Worm (Caenorhabditis elegans) whole organism, midembryonic: ENCODE data around the gene R07B1.6.

Experiments used
- T22C8.4 ChIP-seq: fragments of 200-800 bp; sonication (Bioruptor generic); IDR thresholded peaks from 2 replicates; pipeline ENCODE4 v1.3.6; 2022; ENCODE audit warnings: missing genetic modification characterization, missing compliant biosample characterization
- cog-1 ChIP-seq: sonication (generic microtip); optimal IDR thresholded peaks from 2 replicates; lab custom pipeline; 2016; ENCODE audit warnings: missing genetic modification characterization, missing compliant biosample characterization
- flt-1 ChIP-seq: fragments of 200-800 bp; sonication (Bioruptor generic); IDR thresholded peaks from 2 replicates; pipeline ENCODE4 v1.3.6; 2022; ENCODE audit warnings: missing genetic modification characterization, missing compliant biosample characterization
- klf-2 ChIP-seq: fragments of 200-800 bp; sonication (Bioruptor generic); conservative IDR thresholded peaks from 2 replicates; pipeline ENCODE4 v1.3.6; 2022; ENCODE audit warnings: missing genetic modification reagents, missing genetic modification characterization, missing compliant biosample characterization
- med-1 ChIP-seq: sonication (generic microtip); optimal IDR thresholded peaks from 2 replicates; lab custom pipeline; 2017; ENCODE audit warnings: missing genetic modification characterization, mild to moderate bottlenecking, missing compliant biosample characterization, antibody characterized with exemption, missing genetic modification reagents; ENCODE audit not compliant: insufficient read depth
- ref-1 ChIP-seq: fragments of 200-800 bp; sonication (Bioruptor generic); conservative IDR thresholded peaks from 2 replicates; pipeline ENCODE4 v1.3.6; 2022; ENCODE audit warnings: missing genetic modification reagents, missing genetic modification characterization, missing compliant biosample characterization
- tab-1 ChIP-seq: fragments of 200-800 bp; sonication (Bioruptor generic); IDR thresholded peaks from 2 replicates; pipeline ENCODE4 v1.3.6; 2022; ENCODE audit warnings: missing genetic modification characterization, missing compliant biosample characterization
- ztf-23 ChIP-seq: fragments of 200-800 bp; sonication (Bioruptor generic); IDR thresholded peaks from 2 replicates; pipeline ENCODE4 v1.3.6; 2022; ENCODE audit warnings: missing genetic modification reagents, missing genetic modification characterization, missing compliant biosample characterization
- ztf-29 ChIP-seq: fragments of 200-800 bp; sonication (Bioruptor generic); IDR thresholded peaks from 2 replicates; pipeline ENCODE4 v1.3.6; 2022; ENCODE audit warnings: missing genetic modification reagents, missing genetic modification characterization, missing compliant biosample characterization

Gene R07B1.6

DNA sequence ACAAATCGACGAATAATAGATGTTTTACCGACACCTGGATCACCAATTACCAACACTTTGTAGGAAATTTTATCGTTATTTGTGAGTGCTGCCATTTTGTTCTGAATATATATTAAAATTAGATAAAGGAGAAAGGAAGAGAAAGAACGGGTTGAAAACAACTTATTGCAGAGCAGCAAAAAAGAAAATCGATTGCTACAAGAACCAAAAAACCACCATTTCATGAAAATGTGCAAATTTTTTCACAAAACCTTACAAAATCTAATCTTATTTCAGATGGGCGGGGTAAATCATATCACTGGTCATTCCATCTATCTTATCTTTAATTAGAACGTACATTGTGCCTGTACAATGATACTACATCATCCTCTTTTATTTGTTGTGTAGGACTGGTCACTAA lies 15.7 kb downstream of the R07B1.6 start, which contains the start of gene glo-1:
Gene glo-1, minus strand, starts transcription at position 101 of the 400 bp plus-strand sequence.
- TF ChIP-seq flt-1 (no peak), med-1 (no peak), tab-1 (no peak), cog-1 (no peak), klf-2 (GFP tag; lab: Robert Waterston, UW) (no peak), ref-1 (GFP tag; lab: Robert Waterston, UW) (no peak), ztf-29 (no peak), ztf-23 (GFP tag; lab: Robert Waterston, UW) (no peak), T22C8.4 (GFP tag; lab: Robert Waterston, UW) (no peak)

DNA sequence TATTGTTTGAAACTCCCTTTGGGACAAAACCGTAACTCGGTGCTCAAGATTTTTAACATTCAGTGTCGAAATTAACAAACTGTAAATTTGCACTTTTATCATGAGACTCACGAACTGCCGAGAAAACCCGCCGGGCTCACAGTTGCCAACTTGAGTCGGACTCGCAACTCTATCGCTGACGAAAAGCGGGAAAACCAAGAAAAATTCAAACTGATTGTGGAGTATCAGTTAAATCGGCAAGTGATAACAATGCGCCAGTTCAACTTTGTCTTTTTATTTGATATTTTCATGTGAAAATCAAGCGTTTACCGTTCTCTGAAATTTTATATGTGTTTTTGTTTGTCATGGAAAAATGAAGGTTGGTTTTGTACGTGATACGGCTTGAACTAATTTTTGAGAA lies 16.1 kb downstream of the R07B1.6 start:
- TF ChIP-seq med-1 = no peak
- no peak for TF ChIP-seq flt-1
- no peak for TF ChIP-seq ztf-29
- no peak for TF ChIP-seq tab-1
- TF ChIP-seq ztf-23 (GFP tag; lab: Robert Waterston, UW) = no peak
- TF ChIP-seq cog-1 = no peak
- TF ChIP-seq T22C8.4 (GFP tag; lab: Robert Waterston, UW) = no peak
- no peak for TF ChIP-seq ref-1 (GFP tag; lab: Robert Waterston, UW)
- no peak for TF ChIP-seq klf-2 (GFP tag; lab: Robert Waterston, UW)

DNA sequence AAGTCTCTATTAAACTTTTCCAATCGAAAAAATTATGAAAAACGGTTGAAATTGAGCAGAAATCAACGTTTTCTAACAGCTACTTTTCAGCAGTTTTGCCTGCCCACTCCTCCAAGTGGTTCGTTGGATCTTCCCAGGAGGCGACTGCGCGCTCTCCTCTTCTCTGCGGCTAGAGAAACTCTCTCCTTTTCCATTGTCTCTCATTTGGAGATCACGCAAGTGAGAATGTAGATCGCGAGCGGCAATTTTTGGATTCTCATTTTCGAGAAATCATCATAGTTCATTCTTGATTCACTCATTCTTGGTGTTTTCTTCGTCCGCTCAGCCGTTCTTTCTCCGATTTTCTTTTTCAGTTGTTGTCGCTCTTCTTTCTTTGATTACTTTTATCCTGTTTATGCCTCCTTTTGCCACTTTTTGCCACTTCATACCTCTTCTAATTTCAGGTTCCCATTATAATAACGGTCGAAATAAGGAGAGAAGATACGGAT lies 17.4 kb downstream of the R07B1.6 start, which contains the start of gene mrp-4:
Gene mrp-4, plus strand, starts transcription at position 438 of the 488 bp plus-strand sequence.
- no peak for TF ChIP-seq klf-2 (GFP tag; lab: Robert Waterston, UW)
- no peak for TF ChIP-seq T22C8.4 (GFP tag; lab: Robert Waterston, UW)
- TF ChIP-seq flt-1 = no peak
- no peak for TF ChIP-seq ztf-23 (GFP tag; lab: Robert Waterston, UW)
- no peak for TF ChIP-seq ref-1 (GFP tag; lab: Robert Waterston, UW)
- no peak for TF ChIP-seq cog-1
- TF ChIP-seq ztf-29 = no peak
- TF ChIP-seq tab-1 = no peak
- TF ChIP-seq med-1 = no peak

DNA sequence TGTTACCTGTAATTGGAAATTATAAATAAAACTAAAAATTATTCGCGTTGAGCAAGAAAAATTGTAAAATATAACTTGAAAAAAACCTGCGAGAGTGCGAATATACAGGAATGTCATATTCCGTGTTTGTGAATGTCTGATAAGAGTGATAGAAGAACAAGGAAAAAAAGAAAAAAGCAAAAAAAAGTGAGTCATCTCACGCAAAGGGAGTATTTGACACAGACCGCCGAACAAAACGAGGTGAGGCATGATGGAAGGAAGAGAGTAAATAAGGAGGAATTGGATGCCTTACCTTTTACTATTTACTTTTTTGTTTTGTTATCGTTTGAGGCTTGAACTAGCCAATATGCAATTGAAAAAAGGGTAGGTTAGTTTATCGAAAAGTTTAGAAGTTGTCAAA lies 25.9 kb downstream of the R07B1.6 start, which contains the start of gene F21G4.1:
Gene F21G4.1, minus strand, starts transcription at position 6 of the 400 bp plus-strand sequence.
- no peak for TF ChIP-seq cog-1
- no peak for TF ChIP-seq flt-1
- no peak for TF ChIP-seq klf-2 (GFP tag; lab: Robert Waterston, UW)

DNA sequence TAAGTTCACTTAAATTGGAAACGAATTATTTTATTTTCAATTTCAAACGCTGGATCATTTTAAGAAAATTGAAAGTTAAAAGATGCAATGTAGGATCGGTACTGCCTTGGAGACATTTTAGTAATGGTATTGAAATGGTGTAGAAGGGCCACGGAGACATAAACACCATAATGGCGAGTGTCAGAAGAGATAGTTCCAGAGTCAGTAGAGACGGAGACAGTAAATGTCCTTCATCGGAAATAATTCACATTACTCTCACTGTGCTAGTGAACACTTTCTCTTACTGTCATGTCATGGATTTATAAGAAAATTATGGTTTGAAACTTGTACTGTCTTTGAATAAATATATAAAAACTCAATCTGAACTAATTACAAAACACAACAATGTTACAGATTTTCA lies 26.6 kb downstream of the R07B1.6 start:
- TF ChIP-seq tab-1 (no peak), flt-1 (no peak), klf-2 (GFP tag; lab: Robert Waterston, UW) (no peak), ztf-29 (no peak), cog-1 (no peak), ztf-23 (GFP tag; lab: Robert Waterston, UW) (no peak), T22C8.4 (GFP tag; lab: Robert Waterston, UW) (no peak), ref-1 (GFP tag; lab: Robert Waterston, UW) (no peak), med-1 (no peak)

DNA sequence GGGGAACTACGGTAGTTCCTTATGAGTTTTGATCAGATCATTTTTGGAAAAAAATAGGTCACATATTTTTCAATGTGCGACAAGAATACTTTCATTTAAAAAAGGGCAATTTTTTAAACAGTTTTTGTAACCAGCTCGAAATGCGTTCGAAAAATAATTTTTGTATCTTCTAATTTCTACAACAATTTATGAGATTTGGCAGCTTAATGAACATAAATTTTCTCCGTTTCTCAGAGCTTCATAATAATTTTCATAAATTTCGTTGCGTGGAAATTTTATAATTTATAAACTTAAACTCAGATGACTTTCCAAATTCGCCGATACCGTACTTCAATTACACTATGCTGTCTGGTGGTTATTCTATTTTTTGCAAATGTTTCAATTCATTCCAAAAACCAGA lies 28.4 kb downstream of the R07B1.6 start, which contains the start of gene F21G4.3:
Gene F21G4.3, plus strand, starts transcription at position 301 of the 400 bp plus-strand sequence.
- no peak for TF ChIP-seq ref-1 (GFP tag; lab: Robert Waterston, UW)
- no peak for TF ChIP-seq cog-1
- TF ChIP-seq tab-1 = no peak
- no peak for TF ChIP-seq T22C8.4 (GFP tag; lab: Robert Waterston, UW)
- no peak for TF ChIP-seq med-1
- TF ChIP-seq ztf-29 = no peak
- no peak for TF ChIP-seq flt-1
- no peak for TF ChIP-seq klf-2 (GFP tag; lab: Robert Waterston, UW)
- no peak for TF ChIP-seq ztf-23 (GFP tag; lab: Robert Waterston, UW)

DNA sequence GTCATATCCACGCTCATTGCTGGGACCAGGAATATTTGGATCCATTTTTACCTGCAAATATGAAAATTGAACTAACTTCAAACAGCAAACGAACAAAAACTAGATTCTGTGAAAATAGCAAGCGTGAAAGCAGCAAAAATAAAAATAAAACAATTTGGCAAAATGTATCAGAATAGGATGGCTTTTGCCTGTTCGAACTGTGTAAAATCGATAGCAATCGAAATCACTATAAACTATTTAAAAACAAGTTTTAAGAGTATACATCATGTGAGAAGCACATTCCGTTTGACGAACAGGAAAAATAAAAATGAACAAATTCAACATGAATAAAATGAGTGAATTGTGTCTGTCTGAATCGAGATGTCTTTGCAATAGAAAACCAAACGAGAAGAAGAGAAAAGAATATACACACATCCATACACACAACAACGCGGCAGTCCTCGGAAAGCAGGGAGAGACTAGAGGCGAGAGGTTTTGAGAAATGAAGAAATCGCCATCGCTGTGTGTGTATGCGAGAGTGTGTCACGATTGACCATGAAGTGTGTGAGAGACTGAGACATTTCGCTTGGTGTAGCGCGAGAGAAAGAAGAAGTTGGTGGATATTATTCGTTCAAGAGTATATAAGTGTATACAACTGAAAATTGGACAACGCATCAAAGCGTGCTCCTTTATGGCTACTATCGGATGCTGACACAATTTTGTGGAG lies 33.1 kb downstream of the R07B1.6 start, which contains the start of gene phf-34:
Gene phf-34, minus strand, starts transcription at position 51 of the 706 bp plus-strand sequence.
- no peak for TF ChIP-seq klf-2 (GFP tag; lab: Robert Waterston, UW)
- TF ChIP-seq cog-1 = peak; percentile 71

DNA sequence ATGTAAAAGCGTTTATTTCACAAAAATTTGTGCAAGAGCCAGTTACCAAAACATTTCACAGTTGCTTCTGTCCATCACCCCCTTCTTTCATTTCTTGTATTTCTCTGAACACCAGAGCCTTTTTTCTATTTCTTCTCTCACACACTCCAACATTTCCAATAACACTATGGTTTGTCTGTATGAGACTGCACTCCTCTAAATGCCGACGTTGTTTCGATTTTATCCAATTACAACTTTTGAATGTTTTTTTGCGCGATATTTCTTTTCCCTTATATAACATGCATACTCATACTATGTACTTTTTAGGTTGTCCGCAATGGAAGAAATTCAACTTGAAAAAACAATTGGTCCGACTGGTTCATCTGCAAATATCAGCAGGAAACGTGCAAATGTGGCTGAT lies 39.4 kb downstream of the R07B1.6 start, which contains the start of gene F21G4.5:
Gene F21G4.5, plus strand, starts transcription at position 301 of the 400 bp plus-strand sequence.
- no peak for TF ChIP-seq ref-1 (GFP tag; lab: Robert Waterston, UW)
- no peak for TF ChIP-seq tab-1
- TF ChIP-seq ztf-23 (GFP tag; lab: Robert Waterston, UW) = no peak
- no peak for TF ChIP-seq ztf-29
- TF ChIP-seq T22C8.4 (GFP tag; lab: Robert Waterston, UW) = no peak
- no peak for TF ChIP-seq flt-1
- no peak for TF ChIP-seq cog-1
- TF ChIP-seq med-1 = no peak
- no peak for TF ChIP-seq klf-2 (GFP tag; lab: Robert Waterston, UW)

DNA sequence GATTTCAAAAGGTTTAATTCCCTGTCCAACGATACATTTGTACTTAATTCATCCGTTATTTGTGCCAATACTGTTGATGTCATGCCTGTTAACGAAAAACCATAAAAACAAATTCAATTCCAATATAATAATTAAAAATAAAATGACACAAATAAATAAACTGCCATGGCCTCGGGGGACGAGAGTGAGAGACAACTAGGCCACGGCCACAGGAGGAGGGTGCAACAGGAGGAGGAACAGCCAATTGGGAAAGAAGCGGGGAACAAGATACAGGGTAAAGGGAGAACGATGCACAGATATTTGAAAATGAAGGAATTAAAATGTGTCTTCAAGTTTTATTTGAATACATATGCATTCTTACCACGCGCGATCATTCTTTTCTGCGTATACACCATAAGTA lies 50.9 kb downstream of the R07B1.6 start, which contains the start of gene F21G4.6:
Gene F21G4.6, minus strand, starts transcription at position 87 of the 400 bp plus-strand sequence.
- no peak for TF ChIP-seq cog-1
- TF ChIP-seq T22C8.4 (GFP tag; lab: Robert Waterston, UW) = no peak
- no peak for TF ChIP-seq ztf-29
- no peak for TF ChIP-seq med-1
- TF ChIP-seq ref-1 (GFP tag; lab: Robert Waterston, UW) = no peak
- TF ChIP-seq tab-1 = no peak
- TF ChIP-seq ztf-23 (GFP tag; lab: Robert Waterston, UW) = no peak
- TF ChIP-seq flt-1 = no peak
- TF ChIP-seq klf-2 (GFP tag; lab: Robert Waterston, UW) = no peak

DNA sequence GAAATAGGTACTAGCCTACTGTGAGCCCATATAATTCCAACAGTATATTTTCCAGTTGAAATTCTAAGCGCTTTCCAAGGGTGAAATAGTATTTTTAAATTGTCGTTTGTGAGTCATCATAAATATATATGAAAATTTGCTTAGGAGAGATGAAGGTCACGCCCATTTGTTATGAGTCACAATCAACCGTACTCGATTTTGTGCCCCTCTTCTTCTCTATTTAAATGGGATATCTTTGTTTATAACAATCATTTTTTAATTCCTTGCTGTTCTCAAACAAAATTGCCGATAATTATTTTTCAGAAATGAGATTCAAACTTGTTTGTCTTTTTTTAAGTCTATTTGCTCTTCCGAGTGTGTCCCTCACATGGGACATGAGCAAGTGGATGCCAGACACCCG lies 52.5 kb downstream of the R07B1.6 start, which contains the start of gene folr-1:
Gene folr-1, plus strand, starts transcription at position 301 of the 400 bp plus-strand sequence.
- TF ChIP-seq ref-1 (GFP tag; lab: Robert Waterston, UW) = no peak
- no peak for TF ChIP-seq med-1
- TF ChIP-seq T22C8.4 (GFP tag; lab: Robert Waterston, UW) = no peak
- no peak for TF ChIP-seq klf-2 (GFP tag; lab: Robert Waterston, UW)
- no peak for TF ChIP-seq ztf-23 (GFP tag; lab: Robert Waterston, UW)
- no peak for TF ChIP-seq ztf-29
- no peak for TF ChIP-seq tab-1
